Fruit fly (Drosophila melanogaster) whole organism: Measurements from ENCODE around the gene ND-15.

Experiments used
- CG8478 ChIP-seq: fragments of >200 bp; optimal IDR thresholded peaks from 2 replicates; lab custom pipeline; 2018; ENCODE audit warnings: inconsistent platforms
- Dll ChIP-seq: fragments of >200 bp; optimal IDR thresholded peaks from 2 replicates; lab custom pipeline; 2017
- EcR ChIP-seq, 2 experiments: fragments of >200 bp; optimal IDR thresholded peaks; 2 replicates each; lab custom pipeline; 2017; ENCODE audit warnings: missing biosample characterization in 2 of 2, missing genetic modification characterization in 2 of 2, missing genetic modification reagents in 2 of 2
- pan ChIP-seq: fragments of >200 bp; optimal IDR thresholded peaks from 2 replicates; lab custom pipeline; 2017
- psq ChIP-seq: fragments of >200 bp; optimal IDR thresholded peaks from 2 replicates; lab custom pipeline; 2017
- usp ChIP-seq: fragments of >200 bp; optimal IDR thresholded peaks from 2 replicates; lab custom pipeline; 2017; ENCODE audit warnings: missing biosample characterization, missing genetic modification characterization, mixed read lengths

Gene ND-15

DNA sequence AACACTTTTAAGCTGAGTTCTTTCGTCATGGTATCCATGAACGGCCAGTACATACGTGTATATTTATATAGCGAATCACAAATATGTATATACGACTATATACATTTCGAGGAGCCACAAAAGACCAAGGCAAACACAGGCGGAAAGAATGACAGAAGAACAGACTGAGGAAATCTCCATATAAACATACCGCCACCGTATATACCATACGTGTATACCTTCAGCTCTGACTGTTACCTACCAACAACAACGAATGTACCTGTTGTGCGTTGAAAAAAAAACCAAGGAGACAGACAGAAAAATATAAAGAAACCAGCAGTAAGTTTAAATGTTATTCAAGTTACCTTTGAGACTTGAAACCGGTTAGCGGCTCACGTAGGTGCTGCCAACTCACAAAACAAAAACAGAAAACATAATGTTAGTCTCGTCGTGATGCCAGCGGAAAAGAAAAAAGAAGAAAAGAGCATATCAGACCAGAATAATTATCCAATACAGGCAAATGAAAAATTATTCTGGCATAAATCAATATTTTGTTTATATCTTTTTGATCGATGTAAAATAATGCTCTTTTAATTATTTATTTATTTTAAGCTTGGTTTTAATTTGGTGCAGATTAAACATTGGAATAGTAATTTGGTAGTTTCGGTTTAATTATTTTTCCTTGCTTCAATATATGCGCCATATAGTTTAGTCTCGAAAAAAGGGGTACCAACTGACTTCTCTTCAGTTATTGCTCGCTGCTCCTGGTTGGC, 57.1 kb downstream of the ND-15 start:
- no peak for TF ChIP-seq usp (GFP tag; lab: Kevin White, UChicago)
- TF ChIP-seq Dll (lab: Kevin White, UChicago): no peak
- no peak for TF ChIP-seq EcR (GFP tag; optimal IDR thresholded peaks at IDR 0.05; lab: Kevin White, UChicago)
- no peak for TF ChIP-seq psq (lab: Kevin White, UChicago)
- no peak for TF ChIP-seq CG8478
- TF ChIP-seq pan (lab: Kevin White, UChicago): no peak

DNA sequence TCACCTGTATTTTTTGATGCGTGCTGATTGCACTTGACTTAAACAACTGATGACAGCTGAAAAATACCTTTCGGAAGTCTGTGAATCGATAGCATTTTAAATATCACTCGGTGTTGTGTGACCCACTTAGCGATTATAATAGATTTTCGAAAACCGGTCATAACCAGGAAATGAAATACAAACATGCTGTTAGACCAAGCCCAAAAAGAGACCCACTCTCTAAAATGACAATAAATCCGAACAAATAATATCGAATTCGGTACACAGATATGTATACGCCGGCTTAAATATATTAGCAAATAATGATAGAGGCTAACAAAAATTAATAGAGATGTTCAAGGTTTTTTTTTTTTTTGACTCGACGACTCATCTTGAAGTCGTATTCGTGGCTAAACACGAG, 61.2 kb downstream of the ND-15 start:
- TF ChIP-seq psq (lab: Kevin White, UChicago): no peak
- TF ChIP-seq pan (lab: Kevin White, UChicago): no peak

DNA sequence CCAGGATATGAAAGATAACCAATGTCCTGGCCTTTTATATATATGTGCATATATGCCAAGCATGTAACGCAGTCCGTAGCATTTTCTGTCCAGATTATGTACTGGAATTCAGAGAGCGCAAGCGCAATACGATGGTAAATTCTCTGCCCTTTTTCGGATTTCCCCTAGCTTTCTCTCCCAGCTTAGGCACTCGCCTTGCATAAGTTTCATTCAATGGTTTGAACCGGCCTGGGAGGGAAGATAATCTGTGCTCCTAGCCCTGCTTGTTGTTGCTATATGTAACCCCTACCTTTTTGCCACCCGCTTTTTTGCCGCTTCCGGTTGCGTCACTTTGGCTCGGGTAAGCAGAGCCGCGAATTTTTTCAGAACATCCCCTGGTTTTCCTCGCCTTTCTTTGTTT, 64.6 kb downstream of the ND-15 start:
- TF ChIP-seq pan (lab: Kevin White, UChicago) (no peak), EcR (GFP tag; optimal IDR thresholded peaks at IDR 0.05; lab: Kevin White, UChicago) (no peak), CG8478 (no peak)

DNA sequence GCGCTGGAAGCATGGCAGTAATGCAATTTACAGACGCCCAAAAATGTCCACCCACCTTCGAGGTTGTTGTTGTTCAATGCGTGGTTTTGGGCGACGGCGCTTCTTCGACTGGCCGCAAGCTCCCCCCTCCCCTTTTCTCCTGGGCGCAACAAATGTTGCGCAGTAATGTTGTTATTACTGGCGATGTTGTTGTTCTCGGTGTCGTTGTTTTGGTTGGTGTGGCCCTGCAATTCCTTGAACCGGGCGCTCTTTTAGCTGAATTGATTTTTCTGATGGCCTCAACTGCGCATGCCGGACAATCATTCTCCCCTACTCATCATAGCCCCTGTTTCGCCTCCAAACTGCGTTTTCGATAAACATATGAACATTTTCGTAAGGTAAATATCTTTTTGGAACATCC, 66.5 kb downstream of the ND-15 start:
- TF ChIP-seq CG8478 (no peak), Dll (lab: Kevin White, UChicago) (no peak), EcR (GFP tag; optimal IDR thresholded peaks at IDR 0.05; lab: Kevin White, UChicago) (no peak), usp (GFP tag; lab: Kevin White, UChicago) (no peak), pan (lab: Kevin White, UChicago) (no peak), psq (lab: Kevin White, UChicago) (no peak)

DNA sequence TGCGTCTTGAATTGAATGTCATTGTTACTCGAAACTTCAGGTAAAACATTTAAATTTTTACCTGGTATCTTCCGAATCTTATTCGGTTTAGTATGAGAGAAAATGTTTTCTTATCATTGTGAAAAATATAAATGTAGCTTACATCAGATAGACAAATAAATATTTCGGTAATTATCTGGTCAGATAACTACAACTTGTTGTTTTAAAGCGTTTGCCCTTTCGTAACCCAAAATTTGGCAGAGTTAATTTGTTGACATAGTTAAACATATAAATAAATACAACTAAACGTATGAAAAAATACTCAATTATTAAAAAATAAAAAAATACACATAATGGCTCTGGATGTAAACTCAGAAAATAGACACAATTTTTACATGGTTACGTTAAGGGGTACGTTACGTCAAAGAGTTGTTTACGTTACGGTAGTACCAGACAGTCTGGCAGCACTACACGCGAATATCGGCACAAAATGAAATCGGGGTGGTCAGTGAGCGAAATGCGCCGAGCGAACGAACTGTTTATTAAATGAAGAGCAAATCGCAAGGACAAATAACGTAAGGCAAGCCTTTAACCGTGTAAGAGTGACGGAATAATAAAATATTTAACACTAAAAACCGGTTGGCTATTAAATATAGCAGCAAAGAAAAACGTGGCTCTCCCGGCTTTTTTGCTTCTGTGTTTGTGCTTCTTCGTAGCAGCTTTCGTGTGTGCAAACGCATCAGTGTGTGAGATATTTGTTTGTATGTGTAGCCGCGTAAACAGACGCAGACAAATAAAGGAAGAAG, 68.0 kb downstream of the ND-15 start:
- TF ChIP-seq Dll (lab: Kevin White, UChicago) (no peak), usp (GFP tag; lab: Kevin White, UChicago) (no peak), pan (lab: Kevin White, UChicago) (no peak), CG8478 (no peak), EcR (GFP tag; optimal IDR thresholded peaks at IDR 0.05; lab: Kevin White, UChicago) (no peak), psq (lab: Kevin White, UChicago) (no peak)

DNA sequence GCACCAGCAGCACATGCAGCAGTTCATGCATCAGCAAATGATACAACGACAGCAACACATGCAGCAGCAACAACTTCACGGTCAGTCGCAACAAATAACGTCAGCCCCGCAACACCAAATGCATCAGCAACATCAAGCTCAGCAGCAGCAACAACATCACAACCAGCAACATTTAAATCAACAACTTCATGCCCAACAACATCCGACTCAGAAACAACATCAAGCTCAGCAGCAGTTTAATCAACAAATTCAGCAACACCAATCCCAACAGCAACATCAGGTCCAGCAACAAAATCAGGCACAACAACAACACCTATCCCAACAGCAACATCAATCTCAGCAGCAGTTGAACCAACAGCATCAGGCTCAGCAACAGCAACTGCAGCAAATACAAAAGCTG, 81.1 kb downstream of the ND-15 start:
- TF ChIP-seq psq (lab: Kevin White, UChicago) (no peak), usp (GFP tag; lab: Kevin White, UChicago) (no peak), pan (lab: Kevin White, UChicago) (no peak), CG8478 (no peak), Dll (lab: Kevin White, UChicago) (no peak), EcR (GFP tag; optimal IDR thresholded peaks at IDR 0.05; lab: Kevin White, UChicago) (no peak)

DNA sequence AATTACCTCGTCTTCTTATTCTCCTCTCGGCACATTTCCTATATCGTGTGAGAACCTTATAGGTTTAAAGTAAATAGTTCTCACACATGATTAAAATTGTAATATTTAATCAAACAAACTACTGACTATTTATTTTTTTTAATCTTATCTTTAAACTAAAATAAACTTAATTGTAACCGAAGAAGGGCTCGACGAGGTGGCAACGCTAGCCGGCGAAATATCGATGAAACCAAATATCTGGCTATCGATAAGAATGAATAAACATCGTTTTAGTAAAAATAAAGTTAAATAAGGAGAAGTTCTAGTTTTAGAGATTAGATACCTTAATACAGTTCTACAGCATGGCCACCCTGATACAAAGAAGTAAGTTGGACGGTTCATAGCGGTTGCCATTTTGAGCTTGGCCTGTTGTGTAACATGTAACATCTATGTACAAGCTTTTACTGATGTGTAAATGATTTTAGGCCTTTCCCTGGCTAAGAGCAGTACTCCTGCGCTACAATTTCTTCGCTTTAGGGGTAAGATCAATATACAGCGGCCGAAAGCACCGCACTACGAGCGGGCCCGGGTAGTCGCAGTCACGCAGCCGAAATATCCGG, 89.1 kb downstream of the ND-15 start, which contains the start of gene mRpL10:
Gene mRpL10 (plus strand): TSS at position 251 of the 599 bp plus-strand sequence.
- TF ChIP-seq psq (lab: Kevin White, UChicago): no peak
- no peak for TF ChIP-seq usp (GFP tag; lab: Kevin White, UChicago)
- no peak for TF ChIP-seq pan (lab: Kevin White, UChicago)
- no peak for TF ChIP-seq EcR (GFP tag; optimal IDR thresholded peaks at IDR 0.05; lab: Kevin White, UChicago)
- no peak for TF ChIP-seq Dll (lab: Kevin White, UChicago)
- no peak for TF ChIP-seq CG8478

DNA sequence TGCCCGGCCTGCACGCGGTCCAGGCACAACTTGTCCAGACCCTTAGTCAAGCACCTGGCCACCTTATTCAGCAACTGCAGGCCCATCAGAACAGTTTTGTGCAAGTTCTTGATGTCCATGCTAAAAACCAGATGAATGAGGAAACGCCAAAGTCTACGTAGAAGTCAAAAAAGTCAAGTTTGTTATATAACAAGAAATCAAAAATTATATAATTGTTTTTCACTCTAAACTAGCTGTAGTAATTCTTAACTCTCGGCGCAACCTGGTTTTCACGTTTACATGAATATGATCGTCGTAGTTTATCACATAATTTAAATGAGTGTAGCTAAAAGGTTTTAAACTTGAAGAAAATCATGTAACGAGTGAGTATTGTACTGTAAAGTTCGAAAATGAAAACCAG, 90.0 kb downstream of the ND-15 start:
- TF ChIP-seq pan (lab: Kevin White, UChicago) (no peak), usp (GFP tag; lab: Kevin White, UChicago) (no peak), EcR (GFP tag; optimal IDR thresholded peaks at IDR 0.05; lab: Kevin White, UChicago) (no peak), psq (lab: Kevin White, UChicago) (no peak), Dll (lab: Kevin White, UChicago) (no peak), CG8478 (no peak)
